Worm (Caenorhabditis elegans) whole organism, L2 larva: ENCODE results near the gene F42A9.17.
A peak's percentile ranks its signal among the peaks of the same experiment; 100 is the strongest.

Source experiments
- C34F6.9 ChIP-seq: fragments of 150-350 bp; optimal IDR thresholded peaks from 2 replicates; lab custom pipeline; 2014; ENCODE audit warnings: missing biosample characterization, missing genetic modification characterization
- R02D3.7 ChIP-seq: fragments of 150-350 bp; optimal IDR thresholded peaks from 2 replicates; lab custom pipeline; 2014; ENCODE audit warnings: missing biosample characterization, missing genetic modification characterization
- aly-2 ChIP-seq: fragments of 150-350 bp; optimal IDR thresholded peaks from 2 replicates; lab custom pipeline; 2014; ENCODE audit warnings: missing biosample characterization, missing genetic modification characterization
- ama-1 ChIP-seq: fragments of 150-350 bp; optimal IDR thresholded peaks from 2 replicates; lab custom pipeline; 2018; ENCODE audit warnings: inconsistent platforms
- blmp-1 ChIP-seq: sonication (generic microtip); optimal IDR thresholded peaks from 2 replicates; lab custom pipeline; 2017; ENCODE audit warnings: missing genetic modification characterization, mild to moderate bottlenecking, missing compliant biosample characterization, antibody characterized with exemption, moderate library complexity; ENCODE audit not compliant: insufficient read depth
- ceh-16 ChIP-seq: fragments of 150-350 bp; optimal IDR thresholded peaks from 2 replicates; lab custom pipeline; 2014; ENCODE audit warnings: missing biosample characterization, missing genetic modification characterization
- crh-2 ChIP-seq: sonication (generic microtip); optimal IDR thresholded peaks from 2 replicates; lab custom pipeline; 2017; ENCODE audit warnings: missing biosample characterization, missing genetic modification characterization
- dmd-4 ChIP-seq: sonication (generic microtip); optimal IDR thresholded peaks from 2 replicates; lab custom pipeline; 2017; ENCODE audit warnings: missing biosample characterization, missing genetic modification characterization
- egl-27 ChIP-seq: sonication (generic microtip); optimal IDR thresholded peaks from 3 replicates; lab custom pipeline; 2017; ENCODE audit warnings: missing biosample characterization, missing genetic modification reagents, missing genetic modification characterization
- fos-1 ChIP-seq: fragments of 150-350 bp; optimal IDR thresholded peaks from 2 replicates; lab custom pipeline; 2014; ENCODE audit warnings: missing biosample characterization, missing genetic modification characterization
- gmeb-1 ChIP-seq: fragments of 150-350 bp; optimal IDR thresholded peaks from 2 replicates; lab custom pipeline; 2014; ENCODE audit warnings: missing biosample characterization, missing genetic modification characterization
- lin-11 ChIP-seq: fragments of 150-350 bp; sonication (generic microtip); optimal IDR thresholded peaks from 2 replicates; lab custom pipeline; 2014; ENCODE audit warnings: missing biosample characterization, missing genetic modification characterization, inconsistent platforms, mixed read lengths
- lin-13 ChIP-seq: fragments of 150-350 bp; optimal IDR thresholded peaks from 2 replicates; lab custom pipeline; 2014; ENCODE audit warnings: missing biosample characterization, missing genetic modification reagents, missing genetic modification characterization
- lsy-2 ChIP-seq, 2 experiments: fragments of 150-350 bp in 1 of 2; sonication (generic microtip) in 1 of 2; optimal IDR thresholded peaks; 2 replicates each; lab custom pipeline; 2014 to 2017; ENCODE audit warnings: missing biosample characterization in 2 of 2, missing genetic modification characterization in 2 of 2
- mab-5 ChIP-seq: fragments of 150-350 bp; optimal IDR thresholded peaks from 2 replicates; lab custom pipeline; 2014; ENCODE audit warnings: missing biosample characterization, missing genetic modification characterization
- mbf-1 ChIP-seq: sonication (generic microtip); optimal IDR thresholded peaks from 2 replicates; lab custom pipeline; 2017; ENCODE audit warnings: missing biosample characterization, missing genetic modification characterization
- mdl-1 ChIP-seq, 2 experiments: fragments of 150-350 bp in 1 of 2; sonication (generic microtip) in 1 of 2; optimal IDR thresholded peaks; 2 replicates each; lab custom pipeline; 2017; ENCODE audit warnings: missing biosample characterization in 2 of 2, missing genetic modification characterization in 2 of 2
- nhr-10 ChIP-seq: sonication (generic microtip); optimal IDR thresholded peaks from 2 replicates; lab custom pipeline; 2017; ENCODE audit warnings: missing biosample characterization, missing genetic modification characterization
- nhr-11 ChIP-seq: fragments of 150-350 bp; optimal IDR thresholded peaks from 2 replicates; lab custom pipeline; 2014; ENCODE audit warnings: missing biosample characterization, missing genetic modification characterization
- nhr-12 ChIP-seq: fragments of 150-350 bp; optimal IDR thresholded peaks from 2 replicates; lab custom pipeline; 2014; ENCODE audit warnings: missing biosample characterization, missing genetic modification characterization
- nhr-129 ChIP-seq: fragments of 150-350 bp; optimal IDR thresholded peaks from 2 replicates; lab custom pipeline; 2014; ENCODE audit warnings: missing biosample characterization, missing genetic modification characterization
- nhr-23 ChIP-seq: fragments of 150-350 bp; optimal IDR thresholded peaks from 2 replicates; lab custom pipeline; 2014; ENCODE audit warnings: missing biosample characterization, missing genetic modification reagents, missing genetic modification characterization
- nhr-6 ChIP-seq: fragments of 150-350 bp; optimal IDR thresholded peaks from 2 replicates; lab custom pipeline; 2014; ENCODE audit warnings: missing biosample characterization, missing genetic modification characterization
- sem-4 ChIP-seq: fragments of 150-350 bp; optimal IDR thresholded peaks from 2 replicates; lab custom pipeline; 2014; ENCODE audit warnings: missing biosample characterization, missing genetic modification reagents, missing genetic modification characterization
- skn-1 ChIP-seq: sonication (generic microtip); optimal IDR thresholded peaks from 2 replicates; lab custom pipeline; 2017; ENCODE audit warnings: missing biosample characterization, missing genetic modification characterization
- sma-3 ChIP-seq: sonication (generic microtip); optimal IDR thresholded peaks from 2 replicates; lab custom pipeline; 2016; ENCODE audit warnings: missing genetic modification reagents, missing genetic modification characterization, missing compliant biosample characterization
- sma-9 ChIP-seq, 2 experiments: fragments of 150-350 bp in 1 of 2; sonication (generic microtip) in 1 of 2; optimal IDR thresholded peaks; 2 replicates each; lab custom pipeline; 2014 to 2016; ENCODE audit warnings: missing genetic modification characterization in 2 of 2, mild to moderate bottlenecking in 1 of 2, missing biosample characterization in 1 of 2, missing compliant biosample characterization in 1 of 2, missing genetic modification reagents in 1 of 2, moderate library complexity in 1 of 2
- unc-39 ChIP-seq: fragments of 150-350 bp; optimal IDR thresholded peaks from 2 replicates; lab custom pipeline; 2014; ENCODE audit warnings: missing biosample characterization, missing genetic modification characterization
- unc-55 ChIP-seq: fragments of 150-350 bp; sonication (generic microtip); optimal IDR thresholded peaks from 3 replicates; lab custom pipeline; 2014; ENCODE audit warnings: missing biosample characterization, missing genetic modification reagents, missing genetic modification characterization
- unc-62 ChIP-seq: fragments of 150-350 bp; optimal IDR thresholded peaks from 2 replicates; lab custom pipeline; 2014; ENCODE audit warnings: missing biosample characterization, missing genetic modification reagents, missing genetic modification characterization
- zag-1 ChIP-seq: fragments of 150-350 bp; optimal IDR thresholded peaks from 2 replicates; lab custom pipeline; 2014; ENCODE audit warnings: missing biosample characterization, missing genetic modification characterization
- ztf-1 ChIP-seq: fragments of 200-800 bp; sonication (Bioruptor generic); conservative IDR thresholded peaks from 2 replicates; pipeline ENCODE4 v1.3.6; 2022; ENCODE audit warnings: missing genetic modification characterization, missing compliant biosample characterization
- ztf-11 ChIP-seq: sonication (generic microtip); optimal IDR thresholded peaks from 2 replicates; lab custom pipeline; 2017; ENCODE audit warnings: missing biosample characterization, missing genetic modification characterization

The F42A9.17 gene

ce11 chrIV:8600712-8601330 lies 10.9 kb downstream of the F42A9.17 start, which contains the start of gene Y59H11AR.4:
Gene Y59H11AR.4 (minus strand): TSS chrIV:8600762.
- TF ChIP-seq mab-5 (tag; lab: Kevin White, UChicago) = no peak
- TF ChIP-seq sma-9 (GFP tag; optimal IDR thresholded peaks at IDR 0.05; lab: Kevin White, UChicago) = peak; percentile 6
- TF ChIP-seq sma-9 (tag; optimal IDR thresholded peaks at IDR 0.05; lab: Kevin White, UChicago) = no peak
- no peak for TF ChIP-seq skn-1 (tag; lab: Kevin White, UChicago)

- TF ChIP-seq nhr-129 (tag; lab: Kevin White, UChicago) (peak; percentile 24), unc-39 (tag; lab: Kevin White, UChicago) (no peak), nhr-11 (tag; lab: Kevin White, UChicago) (no peak), blmp-1 (tag; lab: Kevin White, UChicago) (peak; percentile 1), C34F6.9 (tag; lab: Kevin White, UChicago) (peak; percentile 54), crh-2 (tag; lab: Kevin White, UChicago) (peak; percentile 5), mbf-1 (tag; lab: Kevin White, UChicago) (no peak), gmeb-1 (tag; lab: Kevin White, UChicago) (peak; percentile 13), unc-55 (GFP tag; lab: Kevin White, UChicago) (peak; percentile 56), nhr-6 (tag; lab: Kevin White, UChicago) (no peak), sma-9 (GFP tag; optimal IDR thresholded peaks at IDR 0.05; lab: Kevin White, UChicago) (peak; percentile 52), sma-9 (tag; optimal IDR thresholded peaks at IDR 0.05; lab: Kevin White, UChicago) (no peak), lsy-2 (tag; optimal IDR thresholded peaks at IDR 0.05; lab: Kevin White, UChicago) (peak; percentile 8 to 57)
Observed at ce11 chrIV:8597504-8597903, 14.2 kb downstream of the F42A9.17 start.

ce11 chrIV:8595767-8596166 lies 16.0 kb downstream of the F42A9.17 start, which contains the start of gene clec-181:
Gene clec-181 (plus strand): TSS chrIV:8596067.
- TF ChIP-seq aly-2 (tag; lab: Kevin White, UChicago) (no peak), skn-1 (tag; lab: Kevin White, UChicago) (no peak), lin-13 (GFP tag; lab: Kevin White, UChicago) (no peak), lin-11 (tag; lab: Kevin White, UChicago) (no peak), R02D3.7 (tag; lab: Kevin White, UChicago) (no peak), sma-3 (GFP tag; lab: Kevin White, UChicago) (no peak), nhr-12 (tag; lab: Kevin White, UChicago) (no peak), zag-1 (no peak), fos-1 (no peak), gmeb-1 (tag; lab: Kevin White, UChicago) (no peak), unc-62 (no peak), blmp-1 (tag; lab: Kevin White, UChicago) (no peak), sem-4 (tag; lab: Kevin White, UChicago) (no peak), nhr-23 (tag; lab: Kevin White, UChicago) (no peak), ztf-1 (no peak), nhr-6 (tag; lab: Kevin White, UChicago) (no peak)

ce11 chrIV:8595317-8595716 lies 16.4 kb downstream of the F42A9.17 start, which contains the start of gene Y59H11AR.3:
Gene Y59H11AR.3 (minus strand): TSS chrIV:8595417.
- TF ChIP-seq sma-3 (GFP tag; lab: Kevin White, UChicago) = no peak
- no peak for TF ChIP-seq dmd-4
- no peak for TF ChIP-seq R02D3.7 (tag; lab: Kevin White, UChicago)
- TF ChIP-seq egl-27 = no peak
- no peak for TF ChIP-seq ztf-1
- no peak for TF ChIP-seq mdl-1 (tag; optimal IDR thresholded peaks at IDR 0.05; lab: Kevin White, UChicago)
- no peak for TF ChIP-seq nhr-10
- no peak for TF ChIP-seq sma-9 (GFP tag; optimal IDR thresholded peaks at IDR 0.05; lab: Kevin White, UChicago)
- no peak for TF ChIP-seq sma-9 (tag; optimal IDR thresholded peaks at IDR 0.05; lab: Kevin White, UChicago)
- TF ChIP-seq ceh-16 = no peak
- no peak for TF ChIP-seq unc-39 (tag; lab: Kevin White, UChicago)
- TF ChIP-seq unc-55 (GFP tag; lab: Kevin White, UChicago) = no peak
- no peak for TF ChIP-seq ztf-11
- no peak for TF ChIP-seq ama-1 (lab: Kevin White, UChicago)
